Fruit fly (Drosophila melanogaster) ovary, adult (tissue): ENCODE data around the gene Ing5.
A peak's percentile ranks its signal among the peaks of the same experiment; 100 is the strongest.

Experiments
- CG17801 ChIP-seq: fragments of 200-800 bp; optimal IDR thresholded peaks from 2 replicates; lab custom pipeline; 2019; ENCODE audit warnings: missing biosample characterization, mild to moderate bottlenecking, missing genetic modification characterization, moderate library complexity; ENCODE audit not compliant: partially characterized antibody

Gene Ing5

DNA sequence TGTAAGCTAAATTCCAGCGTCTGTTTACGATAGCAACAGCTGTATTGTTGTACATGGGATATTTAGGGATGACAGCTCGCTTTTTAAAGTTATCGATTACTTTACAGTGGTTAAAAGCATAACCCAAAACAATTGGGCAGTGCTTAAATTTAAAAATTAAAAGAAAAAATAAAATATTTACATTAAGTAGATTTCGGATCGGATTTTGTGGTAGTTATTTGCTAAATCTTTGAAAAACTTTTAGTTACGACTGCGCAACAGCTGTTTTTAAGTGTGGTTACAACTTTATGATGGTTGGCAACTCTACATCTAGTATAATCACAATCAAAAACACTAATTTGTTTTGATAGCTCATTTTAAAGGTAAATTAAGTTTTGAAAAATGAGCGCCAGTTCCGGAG is at the start of gene Ing5, which contains the start of gene CG7099:
Gene Ing5 (minus strand): TSS at position 58 of the 400 bp plus-strand sequence.
Gene CG7099 (plus strand): TSS at position 317 of the 400 bp plus-strand sequence.
- TF ChIP-seq CG17801, result peak; percentile 99

DNA sequence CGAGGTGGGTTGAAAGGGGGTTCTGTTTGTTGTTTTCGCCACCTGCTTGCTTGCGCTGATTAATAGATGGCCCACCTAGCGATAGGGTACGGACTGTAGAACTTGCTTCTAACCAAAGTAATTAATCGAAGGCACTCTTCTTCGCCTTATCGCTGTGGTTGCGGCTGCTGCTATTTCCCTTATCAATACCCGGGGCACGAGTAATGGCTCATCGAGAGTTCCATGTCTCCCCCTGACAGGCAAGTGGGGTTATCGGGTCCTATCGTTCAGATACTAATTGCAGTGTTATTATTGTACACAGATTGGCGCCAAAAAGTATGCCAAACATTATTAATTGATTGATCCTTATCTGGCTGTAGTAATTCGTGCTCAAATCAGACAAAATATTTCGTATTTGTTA is 49.7 kb upstream of the Ing5 start:
- no peak for TF ChIP-seq CG17801

DNA sequence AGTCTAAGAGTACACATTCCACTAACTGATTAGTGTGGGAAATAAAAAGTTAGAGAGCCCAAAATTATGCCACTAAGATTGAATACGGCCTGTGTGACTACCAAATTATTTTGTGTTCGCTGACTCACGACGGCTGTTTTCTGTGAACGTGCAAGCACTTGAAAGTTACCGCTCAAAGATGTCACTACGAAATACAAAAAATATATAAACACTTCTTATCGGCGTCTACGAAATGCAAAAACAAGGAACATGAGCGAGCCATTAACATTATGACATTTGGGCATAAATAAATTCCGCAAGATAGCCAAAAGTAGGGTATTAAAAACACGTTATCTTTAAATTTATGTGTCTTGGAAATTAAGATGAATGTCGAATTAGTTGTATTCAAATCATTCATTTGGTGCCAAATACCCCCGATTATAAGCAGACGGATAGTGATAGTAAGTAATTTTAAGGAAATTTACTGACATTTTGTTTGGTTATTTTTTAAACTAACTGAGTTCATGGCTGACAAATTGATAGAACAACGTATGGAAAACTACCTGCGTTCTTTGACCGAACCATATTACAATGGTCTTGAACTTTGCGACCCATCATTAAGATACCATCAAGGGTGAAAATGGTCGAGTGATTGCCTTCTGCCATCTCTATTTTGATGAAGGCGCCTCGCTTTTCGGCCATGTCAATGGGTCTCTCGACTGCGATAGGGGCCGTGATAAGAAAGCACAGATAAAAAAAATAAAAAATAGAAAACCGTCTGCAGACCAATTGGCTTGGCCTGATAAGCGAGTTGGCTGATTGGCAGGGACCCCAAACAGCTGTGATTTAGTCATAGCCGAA is 47.9 kb upstream of the Ing5 start, which contains the start of gene Tehao:
Gene Tehao (plus strand): TSS at position 828 of the 840 bp plus-strand sequence.
- no peak for TF ChIP-seq CG17801

DNA sequence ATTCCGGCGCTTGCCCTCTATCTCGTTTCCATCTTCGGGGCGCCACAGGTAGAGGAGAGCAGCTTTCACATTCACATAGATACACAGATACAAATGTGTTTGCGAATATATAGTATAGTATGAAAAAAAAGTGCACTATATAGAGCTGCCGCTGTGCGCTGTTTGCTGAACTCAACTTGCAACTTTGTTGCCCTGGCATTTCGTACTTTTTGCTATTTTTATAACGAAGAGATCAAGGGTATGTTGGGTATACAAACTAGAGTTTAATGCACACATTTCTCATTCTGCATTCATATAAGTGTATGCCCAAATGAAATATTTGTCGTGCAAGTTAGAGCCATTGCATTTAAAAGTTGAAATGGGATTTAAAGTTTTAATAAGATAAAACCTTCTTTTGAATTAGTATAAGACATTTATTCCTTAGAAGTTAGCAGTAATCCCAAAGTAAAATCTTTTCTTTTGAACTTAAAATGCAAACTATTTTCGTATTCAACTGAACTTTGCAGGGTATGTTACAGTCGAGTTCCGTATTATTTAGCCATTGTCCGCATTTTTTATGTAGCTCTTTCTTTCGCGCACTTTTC is 43.9 kb upstream of the Ing5 start:
- TF ChIP-seq CG17801, result no peak

DNA sequence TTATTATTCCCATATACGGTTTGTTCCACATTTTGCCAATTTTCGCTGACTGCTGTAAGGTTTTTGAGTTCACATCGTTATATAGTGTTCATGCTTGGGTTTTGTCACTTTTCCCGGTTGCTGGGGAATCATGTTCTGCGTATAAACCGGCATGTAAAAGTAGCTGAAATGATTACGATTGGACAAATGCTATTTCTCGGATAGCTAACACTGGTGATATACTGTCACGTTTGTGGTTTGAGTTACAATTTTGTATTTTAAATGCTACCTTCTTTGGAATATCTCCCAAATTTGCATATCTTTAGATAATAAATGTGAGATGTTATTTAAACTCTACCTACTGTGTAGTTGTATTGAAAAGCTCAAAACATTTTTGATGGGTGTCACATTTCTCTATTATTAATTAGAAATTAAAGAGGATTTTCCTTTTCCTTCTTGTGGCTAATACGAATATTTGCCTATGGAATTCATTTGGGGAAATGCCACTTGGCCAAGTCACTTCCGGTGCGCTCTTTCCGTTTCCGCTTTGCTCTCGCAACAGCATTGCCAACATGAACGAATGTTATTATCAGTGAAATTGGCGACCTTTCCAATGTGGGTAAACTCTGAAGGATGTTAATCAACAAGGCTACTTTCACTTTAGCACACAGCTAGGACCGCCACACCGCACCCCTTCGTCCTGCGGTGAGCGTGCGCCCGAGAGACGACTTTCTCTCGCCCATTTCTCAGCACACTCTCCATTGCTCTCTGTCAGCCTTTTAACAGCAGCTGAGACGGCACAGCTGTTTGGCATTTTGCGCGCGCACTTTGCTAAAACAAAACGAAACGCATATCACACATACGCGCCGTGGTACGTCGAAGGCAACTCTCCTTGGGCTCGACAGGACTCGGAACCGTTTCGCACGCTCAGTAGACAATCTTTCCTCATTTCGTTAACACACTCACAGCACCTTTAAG is 27.7 kb upstream of the Ing5 start, which contains the start of the genes CG16956, CG42784 and CG43850:
Gene CG16956 (minus strand): TSS at position 51 of the 957 bp plus-strand sequence.
Gene CG42784 (plus strand): TSS at position 907 of the 957 bp plus-strand sequence.
Gene CG43850 (plus strand): TSS at position 907 of the 957 bp plus-strand sequence.
- TF ChIP-seq CG17801, result no peak

DNA sequence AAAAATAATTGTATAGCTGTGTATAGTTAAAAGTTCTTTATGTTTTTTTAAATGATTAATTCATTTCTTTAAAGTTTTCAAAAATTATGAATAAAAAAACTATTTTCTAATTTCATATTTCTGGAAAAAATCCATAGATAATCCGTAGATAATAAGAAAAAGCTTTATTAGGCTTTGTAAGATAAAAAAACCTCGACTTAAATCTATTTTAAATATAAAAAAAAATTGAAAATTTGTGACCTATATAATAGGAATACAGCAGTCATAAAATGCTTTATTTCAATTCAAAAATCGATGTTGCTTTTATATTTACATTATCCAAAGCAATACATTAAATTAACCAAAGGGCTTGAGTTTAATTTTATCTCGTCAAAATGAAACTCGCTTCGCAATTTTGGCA is 25.1 kb upstream of the Ing5 start, which contains the start of gene Flad2:
Gene Flad2 (plus strand): TSS at position 301 of the 400 bp plus-strand sequence.
- TF ChIP-seq CG17801, result no peak

DNA sequence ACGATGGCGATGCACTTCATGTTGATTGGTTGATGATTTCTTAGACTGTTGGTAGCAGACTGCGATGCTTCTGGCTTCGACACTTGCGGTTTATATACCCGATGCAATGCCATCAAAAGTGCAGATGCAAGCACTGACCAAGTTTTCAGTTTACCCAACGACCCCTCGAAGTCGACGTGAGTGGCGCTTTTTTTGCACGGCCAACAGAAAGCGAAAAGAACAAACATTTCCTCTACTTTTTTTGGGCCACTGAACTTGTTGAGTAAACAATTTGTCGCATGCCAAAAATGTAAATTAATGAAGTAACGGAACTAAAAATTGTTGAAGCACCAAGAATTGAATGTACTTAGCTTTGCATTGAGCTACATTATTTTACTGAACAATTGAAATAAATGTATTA is 24.5 kb upstream of the Ing5 start, which contains the start of gene Vm34Ca:
Gene Vm34Ca (minus strand): TSS at position 66 of the 400 bp plus-strand sequence.
- TF ChIP-seq CG17801, result peak; percentile 68

DNA sequence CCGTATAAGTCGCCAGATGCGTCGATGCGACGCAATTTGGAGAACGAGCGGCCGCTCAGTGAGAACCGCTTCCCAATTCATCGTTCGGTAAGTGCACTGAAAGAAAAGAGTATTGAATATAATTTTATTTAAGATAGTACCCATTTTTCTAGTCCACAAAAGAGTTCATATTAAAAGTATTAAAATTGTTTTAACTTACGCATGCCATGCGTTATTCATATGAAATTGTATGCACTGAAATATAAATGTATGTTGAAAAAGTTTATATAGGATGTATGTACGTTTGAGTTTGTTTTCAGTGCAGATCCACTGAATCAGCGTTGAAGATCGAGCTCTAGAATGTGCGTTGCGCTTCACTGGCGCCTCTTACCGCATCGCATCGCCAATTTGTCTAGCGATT is 12.5 kb upstream of the Ing5 start:
- peak; percentile 75 for TF ChIP-seq CG17801

DNA sequence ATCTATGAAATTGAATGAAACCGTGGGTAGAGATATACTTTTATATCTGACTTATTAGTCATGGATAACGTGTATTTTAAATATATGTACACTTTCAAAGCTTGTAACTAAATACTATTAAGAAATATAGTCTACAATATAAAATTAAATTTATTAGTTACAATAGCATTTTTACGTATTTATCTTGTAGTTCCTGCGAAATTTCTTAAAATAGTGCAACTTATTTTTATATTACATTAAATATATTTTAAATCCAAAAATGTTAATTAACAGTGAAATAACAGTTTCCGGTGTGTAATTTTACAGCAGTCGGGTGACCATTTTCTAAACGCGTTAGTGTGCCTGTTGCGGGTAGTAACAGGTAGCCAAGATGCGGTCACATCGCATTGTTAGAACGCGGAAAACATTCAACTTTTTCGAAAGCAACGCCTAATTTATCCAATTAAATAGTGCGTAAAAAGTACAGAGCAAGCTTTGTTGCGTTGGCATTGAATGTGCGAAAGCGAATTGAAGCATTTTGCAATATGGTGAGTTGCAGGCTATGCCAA is 11.6 kb upstream of the Ing5 start, which contains the start of the genes CG10859 and CG7110:
Gene CG10859 (minus strand): TSS at position 51 of the 548 bp plus-strand sequence.
Gene CG7110 (plus strand): TSS at position 378 of the 548 bp plus-strand sequence.
- TF ChIP-seq CG17801, result peak; percentile 89

DNA sequence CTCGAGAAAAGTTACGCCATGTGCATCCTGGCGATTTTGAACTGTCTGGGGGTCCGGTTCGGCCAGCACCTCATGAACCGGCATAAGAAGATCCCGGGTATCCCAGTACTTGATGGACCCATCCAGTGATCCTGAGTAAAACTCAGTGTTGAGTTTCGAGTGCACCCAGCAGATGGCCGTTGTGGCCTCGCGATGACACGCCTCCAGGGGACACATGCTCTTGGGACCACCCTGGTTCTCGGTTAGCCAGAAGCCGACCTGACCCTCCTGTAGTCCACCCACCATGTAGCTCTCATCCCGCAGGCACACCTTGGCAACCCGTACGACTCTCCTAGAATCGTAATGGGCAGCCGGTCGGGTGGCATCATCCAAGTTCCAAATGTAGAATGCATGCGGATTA is 10.3 kb upstream of the Ing5 start:
- no peak for TF ChIP-seq CG17801

DNA sequence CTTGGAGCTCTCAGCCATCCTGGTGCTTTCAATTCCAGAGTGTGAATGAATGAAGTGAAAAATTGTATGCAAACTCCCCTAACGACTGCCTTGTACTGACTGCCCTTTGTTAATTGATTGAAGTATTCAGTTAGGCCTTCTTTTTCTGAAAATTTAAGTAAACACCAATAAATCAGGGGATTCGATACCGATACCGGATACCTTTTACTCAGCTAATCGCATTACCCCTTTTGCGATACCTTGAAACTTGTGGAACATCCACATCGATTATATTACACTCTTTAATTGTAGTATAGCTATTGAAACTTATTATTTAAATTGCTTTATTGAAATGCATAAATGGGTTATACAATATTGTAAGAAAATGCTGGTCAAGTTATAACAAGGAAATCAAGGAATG is 9.0 kb upstream of the Ing5 start, which contains the start of gene CG16957:
Gene CG16957 (minus strand): TSS at position 101 of the 400 bp plus-strand sequence.
- no peak for TF ChIP-seq CG17801

DNA sequence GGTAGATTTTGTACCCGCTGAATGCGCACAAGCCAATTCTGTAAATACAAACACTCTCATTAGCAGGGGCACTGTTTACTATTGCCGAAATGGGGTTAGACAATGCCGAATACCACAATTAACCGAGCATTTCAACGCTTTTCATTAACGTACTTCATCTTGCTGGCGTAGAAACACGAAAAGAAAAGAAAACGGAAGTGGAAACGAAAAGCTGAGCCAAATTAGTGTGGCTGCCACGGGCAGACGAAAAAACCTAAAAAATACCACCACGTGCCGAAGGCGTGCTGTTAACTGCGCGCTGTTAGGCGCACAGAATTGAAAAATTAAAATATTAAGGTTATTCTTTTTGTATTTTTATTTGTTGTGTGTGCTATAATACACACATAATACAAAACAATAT is 7.8 kb upstream of the Ing5 start, which contains the start of gene RpL24:
Gene RpL24 (minus strand): TSS at position 229 of the 400 bp plus-strand sequence.
- peak; percentile 98 for TF ChIP-seq CG17801

DNA sequence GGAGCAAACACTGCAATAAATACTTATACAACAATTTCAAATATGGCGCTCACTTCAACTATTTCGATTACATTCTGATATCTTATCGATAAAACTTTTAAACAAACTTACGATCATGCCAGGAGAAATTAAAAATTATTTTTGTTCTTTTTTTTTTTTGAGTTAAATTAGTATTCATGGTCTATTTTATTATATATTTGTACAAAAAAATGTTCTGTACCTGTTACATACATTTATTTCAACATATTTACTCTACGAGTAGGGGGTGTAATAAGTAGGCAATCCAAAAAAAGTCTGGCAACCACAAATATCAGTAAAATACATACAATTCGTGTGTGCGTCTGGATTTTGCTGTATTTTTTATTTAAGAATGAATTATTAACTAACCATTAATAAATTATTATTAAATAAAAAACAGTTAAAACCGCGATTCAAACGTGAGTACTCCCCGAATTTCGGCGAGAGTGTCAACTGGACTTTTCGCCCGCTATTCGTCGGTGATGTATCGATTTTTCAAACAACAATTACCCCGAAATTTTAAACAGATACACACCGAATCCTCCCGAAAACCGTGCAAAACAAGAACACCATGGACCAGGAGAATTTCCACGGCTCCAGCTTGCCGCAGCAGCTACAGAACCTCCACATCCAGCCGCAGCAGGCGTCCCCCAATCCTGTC is 4.6 kb downstream of the Ing5 start, which contains the start of gene loqs:
Gene loqs (plus strand): TSS at position 302 of the 679 bp plus-strand sequence.
- TF ChIP-seq CG17801, result peak; percentile 29

DNA sequence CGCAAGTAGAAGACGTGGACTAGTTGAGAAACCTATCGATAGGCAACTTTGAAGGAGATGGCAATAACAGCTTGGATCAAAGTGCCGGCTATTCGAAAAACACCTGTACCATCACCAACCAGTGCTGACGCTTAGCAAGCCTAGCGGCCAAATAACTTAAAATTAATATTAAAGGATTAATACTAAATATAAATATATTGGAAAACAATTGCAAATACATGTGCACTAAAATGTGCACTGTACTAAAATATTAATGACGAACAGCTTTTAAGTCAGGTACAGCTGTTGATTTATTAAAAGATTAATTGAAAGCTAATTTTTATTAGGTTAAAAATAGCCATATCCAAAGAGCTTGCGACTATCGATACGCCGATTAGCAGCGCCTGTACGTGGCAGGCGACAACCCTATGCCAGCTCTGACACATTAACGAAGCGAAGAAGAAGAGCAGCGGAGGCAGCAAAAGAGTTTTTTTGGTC is 8.6 kb downstream of the Ing5 start, which contains the start of the genes CG9302 and beta'COP:
Gene CG9302 (minus strand): TSS at position 51 of the 477 bp plus-strand sequence.
Gene beta'COP (plus strand): TSS at position 415 of the 477 bp plus-strand sequence.
- peak; percentile 81 for TF ChIP-seq CG17801
